Worm (Caenorhabditis elegans) whole organism, L1 larva: ENCODE results near the gene Y4C6B.3.

ENCODE experiments used
- C04F5.9 ChIP-seq: sonication (generic microtip); optimal IDR thresholded peaks from 2 replicates; lab custom pipeline; 2016; ENCODE audit warnings: missing genetic modification characterization, missing compliant biosample characterization
- C16A3.4 ChIP-seq: fragments of 150-350 bp; optimal IDR thresholded peaks from 2 replicates; lab custom pipeline; 2014; ENCODE audit warnings: missing biosample characterization, missing genetic modification characterization
- aha-1 ChIP-seq: fragments of 150-350 bp; optimal IDR thresholded peaks from 2 replicates; lab custom pipeline; 2014; ENCODE audit warnings: missing biosample characterization, missing genetic modification characterization
- alr-1 ChIP-seq: fragments of 200-800 bp; sonication (Bioruptor generic); optimal IDR thresholded peaks from 2 replicates; lab custom pipeline; 2018; ENCODE audit warnings: borderline replicate concordance, mild to moderate bottlenecking, missing genetic modification characterization, missing compliant biosample characterization
- ama-1 ChIP-seq: fragments of 150-350 bp; optimal IDR thresholded peaks from 2 replicates; lab custom pipeline; 2014
- blmp-1 ChIP-seq: fragments of 150-350 bp; optimal IDR thresholded peaks from 2 replicates; lab custom pipeline; 2014; ENCODE audit warnings: missing biosample characterization, missing genetic modification characterization
- ceh-63 ChIP-seq: fragments of 200-800 bp; sonication (Bioruptor generic); optimal IDR thresholded peaks from 2 replicates; lab custom pipeline; 2018; ENCODE audit warnings: mild to moderate bottlenecking, missing genetic modification characterization, missing compliant biosample characterization
- ceh-82 ChIP-seq, 3 experiments: fragments of 150-350 bp in 1 of 3; sonication (generic microtip) in 2 of 3; optimal IDR thresholded peaks; 2 replicates each; lab custom pipeline; 2014 to 2017; ENCODE audit warnings: missing biosample characterization in 3 of 3, missing genetic modification characterization in 3 of 3
- ceh-88 ChIP-seq: fragments of 200-800 bp; sonication (Bioruptor generic); IDR thresholded peaks from 2 replicates; pipeline ENCODE4 v1.3.6; 2022; ENCODE audit warnings: missing genetic modification characterization, missing compliant biosample characterization
- dpl-1 ChIP-seq, 3 experiments: fragments of 150-350 bp in 2 of 3; sonication (generic microtip) in 1 of 3; optimal IDR thresholded peaks; 2 replicates each; lab custom pipeline; 2014 to 2017; ENCODE audit warnings: missing biosample characterization in 3 of 3, missing genetic modification characterization in 3 of 3, missing genetic modification reagents in 3 of 3
- egl-27 ChIP-seq, 2 experiments: fragments of 150-350 bp in 1 of 2; sonication (generic microtip); optimal IDR thresholded peaks; 3 replicates each; lab custom pipeline; 2017 to 2018; ENCODE audit warnings: missing biosample characterization in 2 of 2, missing genetic modification characterization in 2 of 2, missing genetic modification reagents in 2 of 2
- elt-2 ChIP-seq: sonication (generic microtip); optimal IDR thresholded peaks from 2 replicates; lab custom pipeline; 2016; ENCODE audit warnings: missing genetic modification characterization, mild to moderate bottlenecking, inconsistent platforms, missing compliant biosample characterization, missing genetic modification reagents
- elt-3 ChIP-seq, 6 experiments: fragments of 150-350 bp in 1 of 6; sonication (generic microtip); optimal IDR thresholded peaks; 2 replicates each; lab custom pipeline; 2017 to 2018; ENCODE audit warnings: missing biosample characterization in 6 of 6, missing genetic modification characterization in 6 of 6, inconsistent platforms in 1 of 6
- ets-5 ChIP-seq: fragments of 200-800 bp; sonication (Bioruptor generic); IDR thresholded peaks from 2 replicates; pipeline ENCODE4 v1.3.6; 2022; ENCODE audit warnings: missing genetic modification characterization, missing compliant biosample characterization
- grh-1 ChIP-seq: fragments of 200-800 bp; sonication (Bioruptor generic); IDR thresholded peaks from 2 replicates; pipeline ENCODE4 v1.3.6; 2022; ENCODE audit warnings: missing genetic modification reagents, missing genetic modification characterization, missing compliant biosample characterization
- hlh-17 ChIP-seq: fragments of 200-800 bp; sonication (Bioruptor generic); optimal IDR thresholded peaks from 2 replicates; lab custom pipeline; 2018; ENCODE audit warnings: missing genetic modification characterization, mild to moderate bottlenecking, missing compliant biosample characterization, moderate library complexity, borderline replicate concordance
- jun-1 ChIP-seq: fragments of 150-350 bp; optimal IDR thresholded peaks from 2 replicates; lab custom pipeline; 2014; ENCODE audit warnings: missing biosample characterization, missing genetic modification reagents, missing genetic modification characterization
- lin-13 ChIP-seq: fragments of 150-350 bp; optimal IDR thresholded peaks from 2 replicates; lab custom pipeline; 2014; ENCODE audit warnings: missing biosample characterization, missing genetic modification reagents, missing genetic modification characterization
- lin-35 ChIP-seq, 2 experiments: fragments of 150-350 bp; optimal IDR thresholded peaks; 2 replicates each; lab custom pipeline; 2014; ENCODE audit warnings: missing biosample characterization in 2 of 2, missing genetic modification characterization in 2 of 2, missing genetic modification reagents in 2 of 2
- lir-3 ChIP-seq: sonication (generic microtip); optimal IDR thresholded peaks from 2 replicates; lab custom pipeline; 2016; ENCODE audit warnings: mild to moderate bottlenecking, missing genetic modification characterization, moderate library complexity, missing compliant biosample characterization; ENCODE audit not compliant: poor library complexity
- lsy-2 ChIP-seq, 2 experiments: fragments of 150-350 bp; optimal IDR thresholded peaks; 2 replicates each; lab custom pipeline; 2014; ENCODE audit warnings: missing biosample characterization in 2 of 2, missing genetic modification characterization in 2 of 2
- mab-9 ChIP-seq: fragments of 200-800 bp; sonication (Bioruptor generic); IDR thresholded peaks from 2 replicates; pipeline ENCODE4 v1.3.6; 2022; ENCODE audit warnings: missing genetic modification reagents, missing genetic modification characterization, missing compliant biosample characterization
- mdl-1 ChIP-seq, 2 experiments: fragments of 150-350 bp; optimal IDR thresholded peaks; 2 replicates each; lab custom pipeline; 2014 to 2017; ENCODE audit warnings: missing biosample characterization in 2 of 2, missing genetic modification characterization in 2 of 2, inconsistent platforms in 1 of 2
- mef-2 ChIP-seq: fragments of 150-350 bp; optimal IDR thresholded peaks from 2 replicates; lab custom pipeline; 2014; ENCODE audit warnings: missing biosample characterization, missing genetic modification characterization
- mep-1 ChIP-seq: fragments of 150-350 bp; optimal IDR thresholded peaks from 2 replicates; lab custom pipeline; 2014; ENCODE audit warnings: missing biosample characterization, missing genetic modification characterization
- nhr-20 ChIP-seq: sonication (generic microtip); optimal IDR thresholded peaks from 2 replicates; lab custom pipeline; 2016; ENCODE audit warnings: mild to moderate bottlenecking, missing genetic modification characterization, missing compliant biosample characterization
- nhr-47 ChIP-seq: sonication (generic microtip); optimal IDR thresholded peaks from 2 replicates; lab custom pipeline; 2016; ENCODE audit warnings: mild to moderate bottlenecking, missing genetic modification characterization, moderate library complexity, missing compliant biosample characterization
- nhr-71 ChIP-seq: sonication (generic microtip); optimal IDR thresholded peaks from 2 replicates; lab custom pipeline; 2016; ENCODE audit warnings: mild to moderate bottlenecking, missing genetic modification characterization, moderate library complexity, missing compliant biosample characterization
- nhr-76 ChIP-seq: sonication (generic microtip); optimal IDR thresholded peaks from 2 replicates; lab custom pipeline; 2017; ENCODE audit warnings: missing biosample characterization, missing genetic modification characterization
- nhr-77 ChIP-seq: fragments of 150-350 bp; optimal IDR thresholded peaks from 2 replicates; lab custom pipeline; 2014; ENCODE audit warnings: missing biosample characterization, missing genetic modification characterization
- nhr-84 ChIP-seq: sonication (generic microtip); optimal IDR thresholded peaks from 2 replicates; lab custom pipeline; 2017; ENCODE audit warnings: missing biosample characterization, missing genetic modification characterization
- nhr-85 ChIP-seq: sonication (generic microtip); peaks from one replicate; lab custom pipeline; 2016; ENCODE audit warnings: missing genetic modification characterization, inconsistent platforms, missing compliant biosample characterization
- nhr-90 ChIP-seq: sonication (generic microtip); optimal IDR thresholded peaks from 2 replicates; lab custom pipeline; 2016; ENCODE audit warnings: mild to moderate bottlenecking, missing genetic modification characterization, missing compliant biosample characterization; ENCODE audit not compliant: poor library complexity
- pqm-1 ChIP-seq: sonication (generic microtip); optimal IDR thresholded peaks from 3 replicates; lab custom pipeline; 2017; ENCODE audit warnings: missing biosample characterization, missing genetic modification characterization
- snpc-4 ChIP-seq: fragments of 150-350 bp; optimal IDR thresholded peaks from 2 replicates; lab custom pipeline; 2014; ENCODE audit warnings: missing biosample characterization, missing genetic modification characterization
- tbx-2 ChIP-seq: sonication (generic microtip); optimal IDR thresholded peaks from 2 replicates; lab custom pipeline; 2016; ENCODE audit warnings: missing genetic modification characterization, missing compliant biosample characterization
- tlp-1 ChIP-seq: fragments of 150-350 bp; optimal IDR thresholded peaks from 2 replicates; lab custom pipeline; 2014; ENCODE audit warnings: missing biosample characterization, missing genetic modification characterization
- unc-130 ChIP-seq: fragments of 150-350 bp; optimal IDR thresholded peaks from 2 replicates; lab custom pipeline; 2017; ENCODE audit warnings: missing biosample characterization, missing genetic modification characterization, inconsistent platforms
- unc-62 ChIP-seq: fragments of 150-350 bp; optimal IDR thresholded peaks from 2 replicates; lab custom pipeline; 2014; ENCODE audit warnings: missing biosample characterization, missing genetic modification reagents, missing genetic modification characterization
- unc-86 ChIP-seq: sonication (generic microtip); optimal IDR thresholded peaks from 2 replicates; lab custom pipeline; 2016; ENCODE audit warnings: missing genetic modification characterization, missing compliant biosample characterization
- unc-98 ChIP-seq: fragments of 200-800 bp; sonication (Bioruptor generic); IDR thresholded peaks from 2 replicates; pipeline ENCODE4 v1.3.6; 2022; ENCODE audit warnings: missing genetic modification characterization, missing compliant biosample characterization
- vab-15 ChIP-seq: sonication (generic microtip); optimal IDR thresholded peaks from 2 replicates; lab custom pipeline; 2017; ENCODE audit warnings: missing genotype, mild to moderate bottlenecking, missing genetic modification characterization, missing compliant biosample characterization
- zag-1 ChIP-seq: fragments of 150-350 bp; optimal IDR thresholded peaks from 2 replicates; lab custom pipeline; 2014; ENCODE audit warnings: missing biosample characterization, missing genetic modification characterization
- ztf-11 ChIP-seq, 2 experiments: sonication (generic microtip); optimal IDR thresholded peaks; 2 replicates each; lab custom pipeline; 2016 to 2017; ENCODE audit warnings: missing genetic modification characterization in 2 of 2, missing biosample characterization in 1 of 2, missing compliant biosample characterization in 1 of 2
- ztf-4 ChIP-seq: fragments of 150-350 bp; optimal IDR thresholded peaks from 2 replicates; lab custom pipeline; 2014; ENCODE audit warnings: missing biosample characterization, missing genetic modification characterization

Y4C6B.3 gene

ce11 chrIV:5318835-5319303, 13.4 kb upstream of the Y4C6B.3 start, which contains the start of gene slc-46A (continued):
- no peak for TF ChIP-seq unc-86 (tag; lab: Kevin White, UChicago)
- peak; percentile 20 to 24 for TF ChIP-seq lsy-2 (tag; optimal IDR thresholded peaks at IDR 0.05; lab: Kevin White, UChicago)
- TF ChIP-seq mep-1 (tag; lab: Kevin White, UChicago) = peak; percentile 20
- no peak for TF ChIP-seq C16A3.4 (tag; lab: Kevin White, UChicago)
- no peak for TF ChIP-seq ceh-63
- TF ChIP-seq nhr-85 = peak; percentile 77

ce11 chrIV:5326144-5326543, 6.1 kb upstream of the Y4C6B.3 start, which contains the start of gene Y4C6B.4:
Y4C6B.4 (plus strand) TSS chrIV:5326444.
- TF ChIP-seq tlp-1 (tag; lab: Kevin White, UChicago) (no peak), ztf-4 (tag; lab: Kevin White, UChicago) (no peak), mef-2 (tag; lab: Kevin White, UChicago) (no peak), nhr-47 (tag; lab: Kevin White, UChicago) (no peak), unc-130 (tag; lab: Kevin White, UChicago) (no peak), nhr-77 (tag; lab: Kevin White, UChicago) (no peak), aha-1 (tag; lab: Kevin White, UChicago) (no peak), ama-1 (no peak), lin-35 (GFP tag; optimal IDR thresholded peaks at IDR 0.05; lab: Kevin White, UChicago) (no peak), unc-98 (GFP tag; lab: Robert Waterston, UW) (no peak), nhr-90 (tag; lab: Kevin White, UChicago) (no peak), C04F5.9 (tag; lab: Kevin White, UChicago) (no peak), egl-27 (tag; optimal IDR thresholded peaks at IDR 0.05; lab: Kevin White, UChicago) (no peak), mab-9 (no peak), jun-1 (tag; lab: Kevin White, UChicago) (no peak), ztf-11 (tag; optimal IDR thresholded peaks at IDR 0.05; lab: Kevin White, UChicago) (no peak), zag-1 (tag; lab: Kevin White, UChicago) (no peak), hlh-17 (no peak), ceh-88 (GFP tag; lab: Robert Waterston, UW) (no peak)

ce11 chrIV:5333484-5333883, 1.2 kb downstream of the Y4C6B.3 start:
- TF ChIP-seq mdl-1 (tag; optimal IDR thresholded peaks at IDR 0.05; lab: Kevin White, UChicago) (no peak), grh-1 (no peak), mep-1 (tag; lab: Kevin White, UChicago) (no peak), lin-35 (GFP tag; optimal IDR thresholded peaks at IDR 0.05; lab: Kevin White, UChicago) (peak in 1 of 2 experiments; percentile 38), elt-2 (tag; lab: Kevin White, UChicago) (no peak), egl-27 (tag; optimal IDR thresholded peaks at IDR 0.05; lab: Kevin White, UChicago) (no peak), ama-1 (no peak), nhr-20 (tag; lab: Kevin White, UChicago) (peak; percentile 8), nhr-85 (peak; percentile 55), tbx-2 (tag; lab: Kevin White, UChicago) (no peak), pqm-1 (tag; lab: Kevin White, UChicago) (no peak), ceh-82 (tag; optimal IDR thresholded peaks at IDR 0.05; lab: Kevin White, UChicago) (no peak), unc-62 (no peak), elt-3 (tag; optimal IDR thresholded peaks at IDR 0.05; lab: Kevin White, UChicago) (peak in 2 of 6 experiments; percentile 65 to 78), ets-5 (GFP tag; lab: Robert Waterston, UW) (no peak), blmp-1 (peak; percentile 76)

ce11 chrIV:5334518-5334917, 2.2 kb downstream of the Y4C6B.3 start:
- no peak for TF ChIP-seq nhr-84
- TF ChIP-seq C04F5.9 (tag; lab: Kevin White, UChicago) = no peak
- peak; percentile 70 for TF ChIP-seq nhr-90 (tag; lab: Kevin White, UChicago)
- peak; percentile 23 for TF ChIP-seq blmp-1
- TF ChIP-seq lin-13 (GFP tag; lab: Kevin White, UChicago) = peak; percentile 32
- TF ChIP-seq nhr-76 (tag; lab: Kevin White, UChicago) = no peak
- peak; percentile 31 to 69 (median 57) for TF ChIP-seq ceh-82 (tag; optimal IDR thresholded peaks at IDR 0.05; lab: Kevin White, UChicago)
- TF ChIP-seq lir-3 = no peak
- TF ChIP-seq snpc-4 = peak; percentile 56
- no peak for TF ChIP-seq ets-5 (GFP tag; lab: Robert Waterston, UW)
- no peak for TF ChIP-seq aha-1 (tag; lab: Kevin White, UChicago)
- TF ChIP-seq nhr-20 (tag; lab: Kevin White, UChicago) = peak; percentile 60
- TF ChIP-seq jun-1 (tag; lab: Kevin White, UChicago) = peak; percentile 14
- peak in 1 of 2 experiments; percentile 51 for TF ChIP-seq mdl-1 (tag; optimal IDR thresholded peaks at IDR 0.05; lab: Kevin White, UChicago)
- no peak for TF ChIP-seq unc-98 (GFP tag; lab: Robert Waterston, UW)
- peak; percentile 69 for TF ChIP-seq nhr-71
- TF ChIP-seq dpl-1 (GFP tag; optimal IDR thresholded peaks at IDR 0.05; lab: Kevin White, UChicago) = peak; percentile 9 to 52 (median 38)
- peak; percentile 13 for TF ChIP-seq vab-15 (tag; lab: Kevin White, UChicago)
- peak; percentile 11 for TF ChIP-seq unc-86 (tag; lab: Kevin White, UChicago)
- peak; percentile 50 for TF ChIP-seq tbx-2 (tag; lab: Kevin White, UChicago)
- TF ChIP-seq alr-1 (tag; lab: Kevin White, UChicago) = no peak
- TF ChIP-seq hlh-17 = no peak
